Worm (Caenorhabditis elegans): Measurements from ENCODE around the gene W06F12.3.

The W06F12.3 gene

ce11 chrIII:13724018-13724892 lies 10.6 kb upstream of the W06F12.3 start:
- TF ChIP-seq him-1 (tag; optimal IDR thresholded peaks at IDR 0.05) (peak; percentile 88), xnd-1 (tag; optimal IDR thresholded peaks at IDR 0.05) (no peak), unc-130 (GFP tag; optimal IDR thresholded peaks at IDR 0.05) (no peak), lin-26 (GFP tag; IDR thresholded peaks at IDR 0.05) (no peak), ama-1 (optimal IDR thresholded peaks at IDR 0.05) (peak; percentile 8), ama-1 (GFP tag; optimal IDR thresholded peaks at IDR 0.05) (no peak), lin-35 (GFP tag; optimal IDR thresholded peaks at IDR 0.05) (no peak), ceh-100 (GFP tag; IDR thresholded peaks at IDR 0.05) (0 out of 2 replicates have a peak, but pooled peaks have one; percentile 16), F22D6.2 (tag; optimal IDR thresholded peaks at IDR 0.05) (no peak), nhr-120 (GFP tag; IDR thresholded peaks at IDR 0.05) (no peak), chd-7 (tag; optimal IDR thresholded peaks at IDR 0.05) (no peak), tlf-1 (GFP tag; optimal IDR thresholded peaks at IDR 0.05) (no peak), cebp-1 (GFP tag; IDR thresholded peaks at IDR 0.05) (no peak), cebp-1 (tag; optimal IDR thresholded peaks at IDR 0.05) (no peak), hmg-1.2 (GFP tag; IDR thresholded peaks at IDR 0.05) (no peak), nfyb-1 (GFP tag; IDR thresholded peaks at IDR 0.05) (peak; percentile 60; the same call in 1 of the 2 replicates), nfya-1 (tag; optimal IDR thresholded peaks at IDR 0.05; ENCODE audit: borderline replicate concordance, insufficient read depth) (no peak), ztf-25 (GFP tag; IDR thresholded peaks at IDR 0.05) (no peak), T07F8.4 (tag; optimal IDR thresholded peaks at IDR 0.05) (no peak), B0336.3 (GFP tag; IDR thresholded peaks at IDR 0.05) (no peak), hlh-12 (tag; optimal IDR thresholded peaks at IDR 0.05) (no peak), K12H6.12 (tag; optimal IDR thresholded peaks at IDR 0.05) (peak; percentile 42), ztf-6 (GFP tag; IDR thresholded peaks at IDR 0.05) (no peak), lir-1 (GFP tag; conservative IDR thresholded peaks at IDR 0.05) (no peak), rpc-1 (optimal IDR thresholded peaks at IDR 0.05) (no peak), rpc-1 (tag; optimal IDR thresholded peaks at IDR 0.05) (no peak), B0019.2 (GFP tag; conservative IDR thresholded peaks at IDR 0.05) (no peak), repo-1 (tag; optimal IDR thresholded peaks at IDR 0.05) (no peak), F57A8.1 (GFP tag; optimal IDR thresholded peaks at IDR 0.05) (no peak), zim-3 (tag; optimal IDR thresholded peaks at IDR 0.05) (peak; percentile 37), dox-1 (GFP tag; IDR thresholded peaks at IDR 0.05) (0 out of 2 replicates have a peak, but pooled peaks have one; percentile 5), sdz-38 (tag; optimal IDR thresholded peaks at IDR 0.05) (no peak), F10E7.11 (tag; optimal IDR thresholded peaks at IDR 0.05) (no peak), dpl-1 (GFP tag; optimal IDR thresholded peaks at IDR 0.05) (no peak)

- no peak for TF ChIP-seq B0019.2 (GFP tag; conservative IDR thresholded peaks at IDR 0.05)
- no peak for TF ChIP-seq rpc-1 (optimal IDR thresholded peaks at IDR 0.05)
- TF ChIP-seq rpc-1 (tag; optimal IDR thresholded peaks at IDR 0.05) = no peak
- no peak for TF ChIP-seq ztf-28 (GFP tag; IDR thresholded peaks at IDR 0.05)
- TF ChIP-seq Y95B8A.8 (GFP tag; IDR thresholded peaks at IDR 0.05) = no peak
- no peak for TF ChIP-seq T07F8.4 (tag; optimal IDR thresholded peaks at IDR 0.05)
- no peak for TF ChIP-seq pbrm-1 (GFP tag; IDR thresholded peaks at IDR 0.05)
- no peak for TF ChIP-seq snpc-1.3 (tag; optimal IDR thresholded peaks at IDR 0.05; ENCODE audit: insufficient read depth)
- no peak for TF ChIP-seq madf-3 (GFP tag; IDR thresholded peaks at IDR 0.05)
- no peak for TF ChIP-seq Y53F4B.3 (GFP tag; IDR thresholded peaks at IDR 0.05)
- TF ChIP-seq tbp1 (GFP tag; optimal IDR thresholded peaks at IDR 0.05) = no peak
- TF ChIP-seq egl-44 (GFP tag; IDR thresholded peaks at IDR 0.05) = no peak
- no peak for TF ChIP-seq snpc-3.4 (tag; optimal IDR thresholded peaks at IDR 0.05)
- TF ChIP-seq hmg-20 (GFP tag; IDR thresholded peaks at IDR 0.05) = no peak
- no peak for TF ChIP-seq unc-130 (GFP tag; optimal IDR thresholded peaks at IDR 0.05)
Measured at ce11 chrIII:13729760-13730159, 5.1 kb upstream of the W06F12.3 start.

Data from whole organism, young adult.